Worm (Caenorhabditis elegans) whole organism, young adult: Measurements from ENCODE around the gene D1005.4.

Experiments
- B0019.2 ChIP-seq: fragments of 200-800 bp; sonication (Bioruptor generic); conservative IDR thresholded peaks from 2 replicates; pipeline ENCODE4 v1.3.6; 2022; ENCODE audit warnings: missing genetic modification reagents, missing genetic modification characterization, missing compliant biosample characterization
- B0261.1 ChIP-seq: sonication (generic microtip); optimal IDR thresholded peaks from 2 replicates; lab custom pipeline; 2016; ENCODE audit warnings: mild to moderate bottlenecking, missing genetic modification characterization, moderate library complexity, missing compliant biosample characterization
- C06A6.2 ChIP-seq: fragments of 200-800 bp; sonication (Bioruptor generic); conservative IDR thresholded peaks from 2 replicates; pipeline ENCODE4 v1.3.6; 2022; ENCODE audit warnings: missing genetic modification characterization, missing compliant biosample characterization
- D2030.7 ChIP-seq: fragments of 200-800 bp; sonication (Bioruptor generic); IDR thresholded peaks from 2 replicates; pipeline ENCODE4 v1.3.6; 2022; ENCODE audit warnings: missing genetic modification reagents, missing genetic modification characterization, missing compliant biosample characterization
- F10E7.11 ChIP-seq: sonication (generic microtip); optimal IDR thresholded peaks from 2 replicates; lab custom pipeline; 2017; ENCODE audit warnings: mild to moderate bottlenecking, missing genetic modification characterization, moderate library complexity, missing compliant biosample characterization
- F52B5.7 ChIP-seq: sonication (generic microtip); optimal IDR thresholded peaks from 2 replicates; lab custom pipeline; 2016; ENCODE audit warnings: mild to moderate bottlenecking, missing genetic modification characterization, missing compliant biosample characterization
- F57C9.4 ChIP-seq: sonication (generic microtip); optimal IDR thresholded peaks from 2 replicates; lab custom pipeline; 2017; ENCODE audit warnings: mild to moderate bottlenecking, missing genetic modification characterization, missing compliant biosample characterization
- Y53G8AR.9 ChIP-seq: fragments of 200-800 bp; sonication (Bioruptor generic); conservative IDR thresholded peaks from 2 replicates; pipeline ENCODE4 v1.3.6; 2022; ENCODE audit warnings: missing genetic modification reagents, missing genetic modification characterization, missing compliant biosample characterization
- Y67H2A.10 ChIP-seq: fragments of 200-800 bp; sonication (Bioruptor generic); conservative IDR thresholded peaks from 2 replicates; pipeline ENCODE4 v1.3.6; 2022; ENCODE audit warnings: missing genetic modification reagents, missing genetic modification characterization, missing compliant biosample characterization
- Y79H2A.3 ChIP-seq: fragments of 200-800 bp; sonication (Bioruptor generic); conservative IDR thresholded peaks from 2 replicates; pipeline ENCODE4 v1.3.6; 2022; ENCODE audit warnings: missing genetic modification reagents, missing genetic modification characterization, missing compliant biosample characterization
- Y95B8A.8 ChIP-seq: fragments of 200-800 bp; sonication (Bioruptor generic); IDR thresholded peaks from 2 replicates; pipeline ENCODE4 v1.3.6; 2022; ENCODE audit warnings: missing genetic modification reagents, missing genetic modification characterization, missing compliant biosample characterization
- attf-3 ChIP-seq: fragments of 200-800 bp; sonication (Bioruptor generic); conservative IDR thresholded peaks from 2 replicates; pipeline ENCODE4 v1.3.6; 2022; ENCODE audit warnings: missing genetic modification reagents, missing genetic modification characterization, missing compliant biosample characterization
- attf-6 ChIP-seq: fragments of 200-800 bp; sonication (Bioruptor generic); IDR thresholded peaks from 2 replicates; pipeline ENCODE4 v1.3.6; 2022; ENCODE audit warnings: missing genetic modification reagents, missing genetic modification characterization, missing compliant biosample characterization
- ccch-3 ChIP-seq: fragments of 200-800 bp; sonication (Bioruptor generic); optimal IDR thresholded peaks from 2 replicates; lab custom pipeline; 2018; ENCODE audit warnings: mild to moderate bottlenecking, missing genetic modification characterization, missing compliant biosample characterization
- cebp-1 ChIP-seq, 2 experiments: fragments of 200-800 bp in 1 of 2; sonication (Bioruptor generic) in 1 of 2; sonication (generic microtip) in 1 of 2; IDR thresholded peaks in 1 of 2; optimal IDR thresholded peaks in 1 of 2; 2 replicates each; pipeline versions ENCODE4 v1.3.6 to Lab custom; 2017 to 2022; ENCODE audit warnings: missing compliant biosample characterization in 2 of 2, missing genetic modification characterization in 2 of 2, mild to moderate bottlenecking in 1 of 2, missing genetic modification reagents in 1 of 2, moderate library complexity in 1 of 2
- ceh-40 ChIP-seq: fragments of 200-800 bp; sonication (Bioruptor generic); IDR thresholded peaks from 2 replicates; pipeline ENCODE4 v1.3.6; 2022; ENCODE audit warnings: missing genetic modification characterization, missing compliant biosample characterization
- ceh-58 ChIP-seq: fragments of 200-800 bp; sonication (Bioruptor generic); IDR thresholded peaks from 2 replicates; pipeline ENCODE4 v1.3.6; 2022; ENCODE audit warnings: missing genetic modification characterization, missing compliant biosample characterization
- ceh-79 ChIP-seq: sonication (generic microtip); optimal IDR thresholded peaks from 2 replicates; lab custom pipeline; 2017; ENCODE audit warnings: mild to moderate bottlenecking, missing genetic modification characterization, missing compliant biosample characterization
- chd-7 ChIP-seq: sonication (generic microtip); optimal IDR thresholded peaks from 2 replicates; lab custom pipeline; 2016; ENCODE audit warnings: mild to moderate bottlenecking, missing genetic modification characterization, moderate library complexity, missing compliant biosample characterization
- die-1 ChIP-seq: sonication (generic microtip); optimal IDR thresholded peaks from 2 replicates; lab custom pipeline; 2016; ENCODE audit warnings: missing genotype, mild to moderate bottlenecking, missing genetic modification characterization, missing compliant biosample characterization
- efl-1 ChIP-seq: fragments of 150-350 bp; optimal IDR thresholded peaks from 2 replicates; lab custom pipeline; 2014; ENCODE audit warnings: missing biosample characterization, missing genetic modification reagents, missing genetic modification characterization
- egl-44 ChIP-seq: fragments of 200-800 bp; sonication (Bioruptor generic); IDR thresholded peaks from 2 replicates; pipeline ENCODE4 v1.3.6; 2022; ENCODE audit warnings: missing genetic modification reagents, missing genetic modification characterization, missing compliant biosample characterization
- egrh-3 ChIP-seq: fragments of 200-800 bp; sonication (Bioruptor generic); IDR thresholded peaks from 2 replicates; pipeline ENCODE4 v1.3.6; 2022; ENCODE audit warnings: missing genetic modification reagents, missing genetic modification characterization, missing compliant biosample characterization
- ekl-4 ChIP-seq: fragments of 200-800 bp; sonication (Bioruptor generic); IDR thresholded peaks from 2 replicates; pipeline ENCODE4 v1.3.6; 2022; ENCODE audit warnings: missing genetic modification reagents, missing genetic modification characterization, missing compliant biosample characterization
- ets-4 ChIP-seq: fragments of 200-800 bp; sonication (Bioruptor generic); optimal IDR thresholded peaks from 2 replicates; lab custom pipeline; 2018; ENCODE audit warnings: mild to moderate bottlenecking, missing genetic modification characterization, missing compliant biosample characterization
- fkh-3 ChIP-seq: sonication (generic microtip); optimal IDR thresholded peaks from 2 replicates; lab custom pipeline; 2016; ENCODE audit warnings: mild to moderate bottlenecking, missing genetic modification characterization, missing compliant biosample characterization
- hlh-26 ChIP-seq: fragments of 200-800 bp; sonication (Bioruptor generic); conservative IDR thresholded peaks from 2 replicates; pipeline ENCODE4 v1.3.6; 2022; ENCODE audit warnings: missing genetic modification reagents, missing genetic modification characterization, missing compliant biosample characterization
- hrde-1 ChIP-seq: sonication (generic microtip); optimal IDR thresholded peaks from 2 replicates; lab custom pipeline; 2016; ENCODE audit warnings: missing genetic modification characterization, mild to moderate bottlenecking, missing compliant biosample characterization, moderate library complexity, missing genotype, missing genetic modification reagents, borderline replicate concordance
- lag-1 ChIP-seq: fragments of 200-800 bp; sonication (Bioruptor generic); IDR thresholded peaks from 2 replicates; pipeline ENCODE4 v1.3.6; 2022; ENCODE audit warnings: missing genetic modification reagents, missing genetic modification characterization, missing compliant biosample characterization
- let-607 ChIP-seq, 2 experiments: fragments of 200-800 bp in 1 of 2; sonication (Bioruptor generic) in 1 of 2; sonication (generic microtip) in 1 of 2; optimal IDR thresholded peaks; 2 replicates each; lab custom pipeline; 2016 to 2018; ENCODE audit warnings: mild to moderate bottlenecking in 2 of 2, missing compliant biosample characterization in 2 of 2, missing genetic modification characterization in 2 of 2, moderate library complexity in 2 of 2, missing genotype in 1 of 2
- lin-54 ChIP-seq: fragments of 200-800 bp; sonication (Bioruptor generic); optimal IDR thresholded peaks from 2 replicates; lab custom pipeline; 2018; ENCODE audit warnings: mild to moderate bottlenecking, missing genetic modification characterization, missing compliant biosample characterization
- nfya-2 ChIP-seq: fragments of 200-800 bp; sonication (Bioruptor generic); IDR thresholded peaks from 2 replicates; pipeline ENCODE4 v1.3.6; 2022; ENCODE audit warnings: missing genetic modification reagents, missing genetic modification characterization, missing compliant biosample characterization
- nhr-179 ChIP-seq: sonication (generic microtip); optimal IDR thresholded peaks from 2 replicates; lab custom pipeline; 2016; ENCODE audit warnings: mild to moderate bottlenecking, missing genetic modification characterization, missing compliant biosample characterization
- nhr-90 ChIP-seq: sonication (generic microtip); optimal IDR thresholded peaks from 2 replicates; lab custom pipeline; 2016; ENCODE audit warnings: missing genotype, mild to moderate bottlenecking, missing genetic modification characterization, missing compliant biosample characterization
- pbrm-1 ChIP-seq: fragments of 200-800 bp; sonication (Bioruptor generic); IDR thresholded peaks from 2 replicates; pipeline ENCODE4 v1.3.6; 2022; ENCODE audit warnings: missing genetic modification reagents, missing genetic modification characterization, missing compliant biosample characterization
- pha-4 ChIP-seq: fragments of 150-350 bp; sonication (generic microtip); optimal IDR thresholded peaks from 2 replicates; lab custom pipeline; 2014; ENCODE audit warnings: missing biosample characterization, missing genetic modification reagents, missing genetic modification characterization
- rcor-1 ChIP-seq: fragments of 200-800 bp; sonication (Bioruptor generic); IDR thresholded peaks from 2 replicates; pipeline ENCODE4 v1.3.6; 2022; ENCODE audit warnings: missing genetic modification reagents, missing genetic modification characterization, missing compliant biosample characterization
- snpc-1.1 ChIP-seq: sonication (generic microtip); optimal IDR thresholded peaks from 2 replicates; lab custom pipeline; 2017; ENCODE audit warnings: missing genetic modification characterization, mild to moderate bottlenecking, missing compliant biosample characterization, antibody characterized with exemption, moderate library complexity, missing genotype, missing genetic modification reagents; ENCODE audit not compliant: insufficient read depth
- snpc-4 ChIP-seq, 5 experiments: fragments of 150-350 bp in 1 of 5; sonication (generic microtip) in 4 of 5; optimal IDR thresholded peaks; 2 replicates each; lab custom pipeline; 2014 to 2018; ENCODE audit warnings: missing genetic modification characterization in 5 of 5, missing biosample characterization in 3 of 5, antibody characterized with exemption in 2 of 5, mild to moderate bottlenecking in 2 of 5, missing compliant biosample characterization in 2 of 5, missing genotype in 2 of 5, moderate library complexity in 2 of 5, missing genetic modification reagents in 1 of 5
- somi-1 ChIP-seq: fragments of 200-800 bp; sonication (Bioruptor generic); optimal IDR thresholded peaks from 2 replicates; lab custom pipeline; 2018; ENCODE audit warnings: mild to moderate bottlenecking, missing genetic modification characterization, missing compliant biosample characterization
- tlf-1 ChIP-seq: fragments of 200-800 bp; sonication (Bioruptor generic); optimal IDR thresholded peaks from 2 replicates; lab custom pipeline; 2018; ENCODE audit warnings: mild to moderate bottlenecking, missing genetic modification characterization, missing compliant biosample characterization
- unc-62 ChIP-seq: fragments of 150-350 bp; optimal IDR thresholded peaks from 2 replicates; lab custom pipeline; 2014; ENCODE audit warnings: missing biosample characterization, missing genetic modification reagents, missing genetic modification characterization
- xnd-1 ChIP-seq: sonication (generic microtip); optimal IDR thresholded peaks from 2 replicates; lab custom pipeline; 2016; ENCODE audit warnings: missing genotype, missing genetic modification reagents, missing genetic modification characterization, missing compliant biosample characterization
- zfh-2 ChIP-seq: fragments of 200-800 bp; sonication (Bioruptor generic); conservative IDR thresholded peaks from 2 replicates; pipeline ENCODE4 v1.3.6; 2022; ENCODE audit warnings: missing genetic modification reagents, missing genetic modification characterization, missing compliant biosample characterization
- ztf-25 ChIP-seq: fragments of 200-800 bp; sonication (Bioruptor generic); IDR thresholded peaks from 2 replicates; pipeline ENCODE4 v1.3.6; 2022; ENCODE audit warnings: missing genetic modification reagents, missing genetic modification characterization, missing compliant biosample characterization
- ztf-26 ChIP-seq: sonication (generic microtip); optimal IDR thresholded peaks from 2 replicates; lab custom pipeline; 2017; ENCODE audit warnings: missing genetic modification characterization, missing compliant biosample characterization

D1005.4 gene

DNA sequence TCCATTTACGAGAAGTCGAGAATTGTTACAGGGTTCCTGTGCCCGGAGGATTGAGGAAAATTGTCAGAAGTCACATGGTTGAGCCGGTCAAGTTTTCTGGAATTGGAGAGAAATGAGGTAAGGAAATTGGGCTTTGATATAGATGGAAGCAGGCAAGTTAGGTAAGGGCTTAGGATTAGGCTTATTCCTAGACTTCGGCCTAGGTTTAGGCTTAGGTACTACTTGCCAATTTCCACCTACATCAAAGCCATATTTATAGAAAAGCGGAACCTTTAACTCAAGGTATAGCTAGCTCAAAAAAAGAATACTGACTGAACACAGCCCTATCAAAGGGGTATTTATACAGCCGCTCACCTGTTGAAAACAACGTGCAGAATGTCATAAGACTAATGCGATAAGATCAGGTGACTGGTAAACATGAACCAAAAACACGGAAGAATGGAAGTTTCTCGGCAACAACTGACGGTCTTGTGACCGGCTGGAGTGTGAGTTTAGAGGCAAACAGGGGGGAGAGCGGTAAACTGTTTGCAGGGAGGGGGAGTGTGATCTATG lies 19.0 kb upstream of the D1005.4 start (continued):
- TF ChIP-seq pha-4 (peak; percentile 92), Y95B8A.8 (no peak), nhr-179 (tag; lab: Kevin White, UChicago) (no peak), ceh-58 (GFP tag; lab: Robert Waterston, UW) (no peak), tlf-1 (GFP tag; lab: Kevin White, UChicago) (peak; percentile 74), efl-1 (no peak), snpc-4 (GFP tag; optimal IDR thresholded peaks at IDR 0.05; lab: Kevin White, UChicago) (no peak), snpc-4 (tag; optimal IDR thresholded peaks at IDR 0.05; lab: Kevin White, UChicago) (peak in 1 of 4 experiments; percentile 16), xnd-1 (no peak), attf-6 (no peak), lin-54 (peak; percentile 50), egrh-3 (GFP tag; lab: Robert Waterston, UW) (peak; percentile 60), Y79H2A.3 (GFP tag; lab: Robert Waterston, UW) (no peak), ceh-40 (GFP tag; lab: Robert Waterston, UW) (no peak), F57C9.4 (no peak), ceh-79 (tag; lab: Kevin White, UChicago) (no peak), cebp-1 (GFP tag; IDR thresholded peaks at IDR 0.05; lab: Robert Waterston, UW) (no peak; the same call in 1 of the 2 replicates), cebp-1 (tag; optimal IDR thresholded peaks at IDR 0.05; lab: Kevin White, UChicago) (peak; percentile 62), let-607 (tag; optimal IDR thresholded peaks at IDR 0.05; lab: Kevin White, UChicago) (peak; percentile 8 to 39), ztf-25 (GFP tag; lab: Robert Waterston, UW) (no peak), attf-3 (GFP tag; lab: Robert Waterston, UW) (no peak; the same call in 1 of the 2 replicates), pbrm-1 (GFP tag; lab: Robert Waterston, UW) (0 out of 2 replicates have a peak, but pooled peaks have one; percentile 18), chd-7 (tag; lab: Kevin White, UChicago) (peak; percentile 44), lag-1 (GFP tag; lab: Robert Waterston, UW) (no peak), B0261.1 (tag; lab: Kevin White, UChicago) (no peak), D2030.7 (GFP tag; lab: Robert Waterston, UW) (no peak), fkh-3 (tag; lab: Kevin White, UChicago) (no peak), Y53G8AR.9 (GFP tag; lab: Robert Waterston, UW) (peak; percentile 64), F10E7.11 (no peak), B0019.2 (GFP tag; lab: Robert Waterston, UW) (no peak), rcor-1 (GFP tag; lab: Robert Waterston, UW) (no peak; the same call in 1 of the 2 replicates), snpc-1.1 (tag; lab: Kevin White, UChicago) (no peak), somi-1 (GFP tag; lab: Kevin White, UChicago) (peak; percentile 89), zfh-2 (GFP tag; lab: Robert Waterston, UW) (0 out of 2 replicates have a peak, but pooled peaks have one; percentile 16), ekl-4 (GFP tag; lab: Robert Waterston, UW) (peak; percentile 77), hrde-1 (tag; lab: Kevin White, UChicago) (no peak), F52B5.7 (no peak), nhr-90 (tag; lab: Kevin White, UChicago) (peak; percentile 34), C06A6.2 (GFP tag; lab: Robert Waterston, UW) (no peak; the same call in none of the 2 replicates), hlh-26 (GFP tag; lab: Robert Waterston, UW) (no peak), nfya-2 (no peak), die-1 (no peak), ets-4 (no peak), Y67H2A.10 (GFP tag; lab: Robert Waterston, UW) (0 out of 2 replicates have a peak, but pooled peaks have one; percentile 7), ccch-3 (no peak), egl-44 (GFP tag; lab: Robert Waterston, UW) (peak; percentile 62; the same call in 1 of the 2 replicates), unc-62 (GFP tag; lab: Kevin White, UChicago) (peak; percentile 81), ztf-26 (tag; lab: Kevin White, UChicago) (peak; percentile 55)
